Worm (Caenorhabditis elegans): ENCODE data around the gene fbxa-38.

DNA sequence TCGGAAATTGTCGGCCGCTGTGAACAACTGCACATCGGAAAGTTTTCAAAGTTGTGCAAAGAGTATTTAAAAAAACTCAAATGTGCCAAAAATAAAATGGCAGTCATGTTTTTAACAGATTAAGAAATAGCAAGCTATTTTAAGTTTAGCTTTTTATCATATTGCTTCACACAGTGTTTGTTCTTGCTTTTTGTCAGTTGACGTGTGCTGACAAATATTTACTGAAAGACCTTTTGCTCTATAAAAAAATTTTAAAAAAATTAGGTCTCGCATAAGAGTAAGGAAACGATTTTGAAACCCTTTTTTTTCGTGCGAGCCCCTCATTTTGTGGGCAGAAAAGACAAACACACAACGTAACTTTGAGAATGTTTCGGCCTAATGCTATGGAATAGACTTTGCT, 31.1 kb downstream of the fbxa-38 start, which contains the start of gene fbxa-71:
- TF ChIP-seq egl-27 (tag; optimal IDR thresholded peaks at IDR 0.05): no peak
- TF ChIP-seq skn-1 (tag; optimal IDR thresholded peaks at IDR 0.05): no peak
- no peak for TF ChIP-seq lin-13 (GFP tag; optimal IDR thresholded peaks at IDR 0.05)
- TF ChIP-seq alr-1 (tag; optimal IDR thresholded peaks at IDR 0.05): no peak
